Worm (Caenorhabditis elegans): ENCODE measurements around the gene K08F9.1.
"Not testable (repeated sequence)": the region's sequence is repeated elsewhere in the genome, so short reads cannot be mapped to it uniquely, and the experiment has no call there.

The K08F9.1 gene

DNA sequence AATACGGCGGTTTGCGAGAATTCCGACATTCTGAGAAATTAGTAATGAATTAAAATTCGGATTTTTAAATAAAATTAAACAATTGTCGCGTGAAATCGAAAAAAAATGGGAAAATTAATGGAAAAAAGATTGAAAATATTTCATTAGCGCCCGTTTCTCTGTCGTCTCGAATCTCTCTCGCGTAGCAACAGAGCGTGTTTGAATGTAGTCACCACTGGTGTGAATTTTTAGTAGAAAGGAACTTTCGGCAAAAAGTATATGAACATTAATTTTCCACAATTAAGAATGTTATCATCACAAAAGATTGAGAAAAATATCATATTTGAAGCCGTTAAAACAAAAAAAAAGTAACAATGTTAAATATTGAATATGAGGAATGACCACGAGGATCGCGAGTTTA is 6.4 kb downstream of the K08F9.1 start, which contains the start of gene aipl-1 (continued):
- TF ChIP-seq zip-5 (tag; optimal IDR thresholded peaks at IDR 0.05) (peak; percentile 11), ceh-24 (tag; optimal IDR thresholded peaks at IDR 0.05) (no peak), elt-2 (tag; optimal IDR thresholded peaks at IDR 0.05) (peak; percentile 20), ceh-48 (tag; optimal IDR thresholded peaks at IDR 0.05) (no peak), ama-1 (optimal IDR thresholded peaks at IDR 0.05) (no peak), rnt-1 (tag; optimal IDR thresholded peaks at IDR 0.05) (peak; percentile 47), hlh-8 (tag; optimal IDR thresholded peaks at IDR 0.05) (no peak), lim-6 (tag; optimal IDR thresholded peaks at IDR 0.05) (peak; percentile 8), pqm-1 (tag; optimal IDR thresholded peaks at IDR 0.05) (peak; percentile 41), ceh-18 (tag; optimal IDR thresholded peaks at IDR 0.05) (no peak), gmeb-2 (tag; optimal IDR thresholded peaks at IDR 0.05) (no peak), pros-1 (tag; optimal IDR thresholded peaks at IDR 0.05) (no peak), pha-2 (tag; optimal IDR thresholded peaks at IDR 0.05) (no peak), ceh-14 (tag; optimal IDR thresholded peaks at IDR 0.05) (peak; percentile 63), hlh-13 (GFP tag; optimal IDR thresholded peaks at IDR 0.05) (no peak)

DNA sequence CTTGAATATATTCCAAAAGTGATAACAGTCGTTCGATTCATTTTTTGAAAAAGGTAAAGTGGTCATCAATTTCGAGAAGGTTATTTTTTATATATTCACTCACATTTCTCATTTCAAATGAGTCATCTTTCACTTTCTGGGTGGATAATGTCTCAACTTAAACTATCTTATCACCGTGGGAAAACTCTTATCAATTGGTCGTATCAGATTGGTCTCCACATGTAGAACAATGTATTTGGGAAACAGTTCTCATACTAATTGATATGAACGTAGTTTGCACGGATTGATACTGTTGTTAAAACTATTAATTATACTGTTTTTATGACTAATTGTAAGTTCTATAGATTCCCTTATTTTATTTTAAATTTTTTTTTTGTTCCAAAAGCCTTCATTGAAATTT is 9.4 kb downstream of the K08F9.1 start:
- peak; percentile 92 for TF ChIP-seq elt-2 (tag; optimal IDR thresholded peaks at IDR 0.05)
- TF ChIP-seq ttx-3 (tag; optimal IDR thresholded peaks at IDR 0.05) = no peak

DNA sequence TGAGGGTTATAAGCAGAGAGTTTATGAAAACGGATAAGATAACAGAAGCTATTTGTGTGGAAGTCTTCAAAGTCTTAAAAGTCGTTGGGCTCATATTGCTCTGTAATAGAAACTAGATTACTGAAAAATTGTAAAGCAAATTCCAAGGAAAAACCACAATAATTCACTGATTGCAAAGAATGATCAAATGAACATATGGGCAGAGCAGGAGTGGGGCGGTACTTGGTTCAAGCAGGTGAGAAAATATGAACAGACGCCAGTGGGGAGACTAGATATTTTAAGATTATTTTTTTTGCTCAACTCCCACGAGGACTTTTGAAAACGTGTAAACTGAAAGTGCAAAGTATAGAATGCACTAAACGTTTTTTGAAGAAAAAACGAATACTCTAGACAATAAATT is 10.8 kb downstream of the K08F9.1 start, which contains the start of gene str-171:
Gene str-171 (minus strand): TSS at position 101 of the 400 bp plus-strand sequence.
- TF ChIP-seq nhr-232 (tag; optimal IDR thresholded peaks at IDR 0.05) (no peak), elt-2 (tag; optimal IDR thresholded peaks at IDR 0.05) (no peak), ceh-6 (GFP tag; optimal IDR thresholded peaks at IDR 0.05) (no peak), mec-3 (tag; optimal IDR thresholded peaks at IDR 0.05; ENCODE audit: borderline replicate concordance) (no peak), ceh-9 (tag; optimal IDR thresholded peaks at IDR 0.05) (no peak), dve-1 (tag; optimal IDR thresholded peaks at IDR 0.05) (no peak), ceh-18 (tag; optimal IDR thresholded peaks at IDR 0.05) (no peak), ztf-16 (tag; optimal IDR thresholded peaks at IDR 0.05) (no peak)

DNA sequence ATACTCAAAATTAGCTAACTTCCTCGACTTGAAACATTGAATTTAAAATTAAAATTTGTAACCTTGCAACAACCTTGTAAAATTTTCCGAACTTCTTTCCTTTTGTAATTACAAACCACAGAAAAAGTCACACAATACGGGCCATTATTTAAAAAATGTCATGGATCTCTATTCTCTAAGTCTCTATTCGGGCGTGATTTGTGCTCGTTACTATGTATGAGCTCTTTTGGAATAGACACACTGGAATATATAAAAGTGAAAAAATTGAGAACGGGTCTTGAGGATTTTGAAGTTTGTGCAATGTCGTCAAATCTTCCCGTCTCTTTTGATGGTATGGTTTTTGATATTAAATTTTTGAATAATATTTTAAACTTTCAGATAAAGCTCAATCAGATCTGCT is 15.2 kb downstream of the K08F9.1 start, which contains the start of gene srr-7:
Gene srr-7 (plus strand): TSS at position 301 of the 400 bp plus-strand sequence.
- no peak for TF ChIP-seq unc-55 (GFP tag; optimal IDR thresholded peaks at IDR 0.05)
- TF ChIP-seq unc-86 (tag; optimal IDR thresholded peaks at IDR 0.05) = no peak
- no peak for TF ChIP-seq sox-2 (GFP tag; IDR thresholded peaks at IDR 0.05)
- no peak for TF ChIP-seq pros-1 (tag; optimal IDR thresholded peaks at IDR 0.05)

DNA sequence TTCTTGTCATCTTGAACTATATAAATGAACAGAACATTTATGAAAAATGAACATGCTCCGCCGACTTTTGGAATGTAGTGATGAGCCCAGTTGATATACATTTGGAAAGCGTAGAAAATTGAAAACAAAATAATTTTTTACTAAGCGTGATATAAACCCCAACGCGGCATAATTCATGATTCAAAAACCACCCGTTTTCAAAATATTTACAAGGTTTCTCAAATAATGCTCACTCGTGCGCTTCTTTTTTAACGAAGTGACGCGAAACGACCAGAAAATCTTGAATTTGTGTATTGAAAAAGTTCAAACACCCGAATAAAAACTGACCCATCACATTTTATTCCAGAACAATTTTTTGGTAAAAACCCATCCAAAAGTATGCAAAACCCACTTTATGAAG is 15.8 kb downstream of the K08F9.1 start, which contains the start of gene srj-27:
Gene srj-27 (minus strand): TSS at position 101 of the 400 bp plus-strand sequence.
- TF ChIP-seq ceh-31 (tag; optimal IDR thresholded peaks at IDR 0.05) (no peak), npax-4 (tag; optimal IDR thresholded peaks at IDR 0.05) (no peak)

DNA sequence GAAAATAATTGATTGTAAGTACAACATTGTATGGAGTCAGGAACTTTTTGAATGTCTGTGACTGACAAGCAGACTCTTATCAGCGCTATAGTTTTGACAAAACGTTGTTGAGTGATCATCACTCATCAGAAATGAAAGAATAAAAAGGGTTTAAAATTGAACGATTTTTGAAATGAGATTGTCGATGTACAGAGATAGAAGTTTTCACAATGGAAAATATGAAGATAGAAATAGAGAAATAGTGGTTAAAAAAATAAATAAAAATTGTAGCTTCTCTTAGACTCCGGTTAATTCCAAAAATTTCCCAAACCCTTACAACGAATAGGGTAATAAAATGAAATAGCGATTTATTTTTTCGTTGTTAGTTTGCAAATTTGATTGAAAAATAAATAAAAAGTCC is 18.0 kb downstream of the K08F9.1 start, which contains the start of gene ugt-30:
Gene ugt-30 (minus strand): TSS at position 101 of the 400 bp plus-strand sequence.
- not testable (repeated sequence) for TF ChIP-seq fkh-10 (GFP tag; optimal IDR thresholded peaks at IDR 0.05); K09A11.1 (tag; optimal IDR thresholded peaks at IDR 0.05; ENCODE audit: insufficient read depth); sox-4 (tag; optimal IDR thresholded peaks at IDR 0.05)

DNA sequence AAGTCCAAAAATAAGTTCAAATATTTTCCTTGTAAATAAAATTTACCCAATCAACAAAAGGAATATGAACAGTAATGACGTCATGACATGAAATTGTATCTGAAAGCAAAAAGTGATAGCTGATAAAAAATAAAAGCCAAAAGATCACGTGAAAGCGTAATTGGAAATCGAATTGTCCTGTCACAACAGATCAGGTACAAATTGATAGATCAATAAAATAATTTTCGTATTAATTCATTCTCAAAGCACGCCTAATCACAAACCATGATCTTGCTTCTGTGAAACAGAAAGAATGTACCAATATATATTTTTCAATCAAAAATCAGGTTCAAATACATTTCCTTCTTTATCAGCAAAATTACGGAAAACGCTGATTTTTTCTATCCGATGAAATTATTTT is 23.7 kb downstream of the K08F9.1 start, which contains the start of gene flor-1:
Gene flor-1 (minus strand): TSS at position 101 of the 400 bp plus-strand sequence.
- no peak for TF ChIP-seq ahr-1 (tag; optimal IDR thresholded peaks at IDR 0.05)
- TF ChIP-seq pax-1 (tag; optimal IDR thresholded peaks at IDR 0.05) = no peak
- TF ChIP-seq nfya-1 (tag; optimal IDR thresholded peaks at IDR 0.05) = no peak
- TF ChIP-seq ceh-2 (tag; optimal IDR thresholded peaks at IDR 0.05) = no peak
- no peak for TF ChIP-seq T23F11.4 (GFP tag; optimal IDR thresholded peaks at IDR 0.05)
- no peak for TF ChIP-seq hlh-13 (GFP tag; optimal IDR thresholded peaks at IDR 0.05)
- TF ChIP-seq unc-42 (tag; optimal IDR thresholded peaks at IDR 0.05) = no peak
- TF ChIP-seq nhr-232 (tag; optimal IDR thresholded peaks at IDR 0.05) = no peak
- no peak for TF ChIP-seq pat-9 (tag; optimal IDR thresholded peaks at IDR 0.05)
- no peak for TF ChIP-seq fkh-10 (GFP tag; optimal IDR thresholded peaks at IDR 0.05)
- TF ChIP-seq nhr-11 (tag; optimal IDR thresholded peaks at IDR 0.05) = no peak
- no peak for TF ChIP-seq ceh-34 (tag; optimal IDR thresholded peaks at IDR 0.05)
- TF ChIP-seq syd-9 (tag; optimal IDR thresholded peaks at IDR 0.05) = no peak

Measured in whole organism, late embryonic.